Worm (Caenorhabditis elegans): ENCODE data around the gene C18H7.12.

The C18H7.12 gene

ce11 chrIV:587729-588128 is at the start of gene C18H7.12:
Gene C18H7.12, minus strand, starts transcription at chrIV:587829.
- TF ChIP-seq ztf-11 (tag; optimal IDR thresholded peaks at IDR 0.05): no peak
- TF ChIP-seq ceh-28 (tag; optimal IDR thresholded peaks at IDR 0.05): peak; percentile 13

- TF ChIP-seq lin-15B (tag; optimal IDR thresholded peaks at IDR 0.05) (no peak), nhr-12 (tag; optimal IDR thresholded peaks at IDR 0.05) (no peak), lsy-12 (tag; optimal IDR thresholded peaks at IDR 0.05) (no peak)
Measured at ce11 chrIV:633565-633964, 45.9 kb upstream of the C18H7.12 start.

ce11 chrIV:631869-632268 is 44.2 kb upstream of the C18H7.12 start:
- TF ChIP-seq nfya-1 (tag; optimal IDR thresholded peaks at IDR 0.05; ENCODE audit: insufficient read depth) (no peak), elt-2 (tag; optimal IDR thresholded peaks at IDR 0.05) (peak; percentile 29), nhr-77 (tag; optimal IDR thresholded peaks at IDR 0.05) (no peak), ceh-9 (tag; optimal IDR thresholded peaks at IDR 0.05) (no peak), nhr-11 (tag; optimal IDR thresholded peaks at IDR 0.05) (no peak)

- TF ChIP-seq snpc-4 (tag; optimal IDR thresholded peaks at IDR 0.05): no peak
- no peak for TF ChIP-seq ceh-9 (tag; optimal IDR thresholded peaks at IDR 0.05)
- TF ChIP-seq aly-2 (tag; optimal IDR thresholded peaks at IDR 0.05): no peak
- TF ChIP-seq lin-39 (tag; optimal IDR thresholded peaks at IDR 0.05): no peak
- no peak for TF ChIP-seq nhr-11 (tag; optimal IDR thresholded peaks at IDR 0.05)
Measured at ce11 chrIV:630598-630997, 43.0 kb upstream of the C18H7.12 start.

- TF ChIP-seq nfya-1 (tag; optimal IDR thresholded peaks at IDR 0.05; ENCODE audit: insufficient read depth): no peak
- TF ChIP-seq nhr-43 (tag; optimal IDR thresholded peaks at IDR 0.05; ENCODE audit: poor library complexity, severe bottlenecking): no peak
- TF ChIP-seq pqm-1 (tag; optimal IDR thresholded peaks at IDR 0.05): no peak
Measured at ce11 chrIV:627237-627636, 39.6 kb upstream of the C18H7.12 start, which contains the start of gene nhr-76. Gene nhr-76, plus strand, starts transcription at chrIV:627537.

- TF ChIP-seq elt-1 (tag; optimal IDR thresholded peaks at IDR 0.05): no peak
- no peak for TF ChIP-seq unc-62 (GFP tag; optimal IDR thresholded peaks at IDR 0.05)
- no peak for TF ChIP-seq ztf-4 (tag; optimal IDR thresholded peaks at IDR 0.05)
- TF ChIP-seq nhr-76 (tag; optimal IDR thresholded peaks at IDR 0.05): no peak
- TF ChIP-seq ceh-28 (tag; optimal IDR thresholded peaks at IDR 0.05): no peak
- TF ChIP-seq nfya-1 (tag; optimal IDR thresholded peaks at IDR 0.05; ENCODE audit: insufficient read depth): no peak
- no peak for TF ChIP-seq elt-3 (tag; optimal IDR thresholded peaks at IDR 0.05)
- TF ChIP-seq snpc-4 (tag; optimal IDR thresholded peaks at IDR 0.05): no peak
Measured at ce11 chrIV:625947-626548, 38.4 kb upstream of the C18H7.12 start.

ce11 chrIV:623876-624275 is 36.2 kb upstream of the C18H7.12 start:
- no peak for TF ChIP-seq zag-1 (tag; optimal IDR thresholded peaks at IDR 0.05)
- no peak for TF ChIP-seq nhr-237 (tag; optimal IDR thresholded peaks at IDR 0.05)
- TF ChIP-seq R02D3.7 (tag; optimal IDR thresholded peaks at IDR 0.05): no peak

ce11 chrIV:622989-623388 is 35.4 kb upstream of the C18H7.12 start:
- TF ChIP-seq nhr-67 (tag; optimal IDR thresholded peaks at IDR 0.05): no peak
- TF ChIP-seq egl-5 (tag; optimal IDR thresholded peaks at IDR 0.05): no peak
- TF ChIP-seq fos-1 (tag; optimal IDR thresholded peaks at IDR 0.05): no peak
- TF ChIP-seq nhr-76 (tag; optimal IDR thresholded peaks at IDR 0.05): no peak
- no peak for TF ChIP-seq zag-1 (tag; optimal IDR thresholded peaks at IDR 0.05)
- TF ChIP-seq nhr-77 (tag; optimal IDR thresholded peaks at IDR 0.05): no peak
- TF ChIP-seq ceh-9 (tag; optimal IDR thresholded peaks at IDR 0.05): no peak
- no peak for TF ChIP-seq elt-2 (tag; optimal IDR thresholded peaks at IDR 0.05)

- no peak for TF ChIP-seq jun-1 (tag; optimal IDR thresholded peaks at IDR 0.05)
- TF ChIP-seq elt-2 (tag; optimal IDR thresholded peaks at IDR 0.05): peak; percentile 26
- TF ChIP-seq ceh-9 (tag; optimal IDR thresholded peaks at IDR 0.05): no peak
- TF ChIP-seq nhr-11 (tag; optimal IDR thresholded peaks at IDR 0.05): no peak
- no peak for TF ChIP-seq fkh-2 (tag; optimal IDR thresholded peaks at IDR 0.05)
- TF ChIP-seq hmg-11 (tag; optimal IDR thresholded peaks at IDR 0.05): peak; percentile 82
- no peak for TF ChIP-seq nhr-43 (tag; optimal IDR thresholded peaks at IDR 0.05; ENCODE audit: poor library complexity, severe bottlenecking)
- no peak for TF ChIP-seq egl-5 (tag; optimal IDR thresholded peaks at IDR 0.05)
- no peak for TF ChIP-seq unc-62 (GFP tag; optimal IDR thresholded peaks at IDR 0.05)
- no peak for TF ChIP-seq nhr-67 (tag; optimal IDR thresholded peaks at IDR 0.05)
- TF ChIP-seq ZK546.5 (tag; optimal IDR thresholded peaks at IDR 0.05): no peak
- no peak for TF ChIP-seq ama-1 (optimal IDR thresholded peaks at IDR 0.05)
- TF ChIP-seq aly-2 (tag; optimal IDR thresholded peaks at IDR 0.05): no peak
- TF ChIP-seq nhr-23 (tag; optimal IDR thresholded peaks at IDR 0.05): no peak
- no peak for TF ChIP-seq fos-1 (tag; optimal IDR thresholded peaks at IDR 0.05)
- TF ChIP-seq unc-39 (tag; optimal IDR thresholded peaks at IDR 0.05): no peak
- TF ChIP-seq lsy-12 (tag; optimal IDR thresholded peaks at IDR 0.05): peak; percentile 53
- no peak for TF ChIP-seq nhr-12 (tag; optimal IDR thresholded peaks at IDR 0.05)
- TF ChIP-seq nhr-77 (tag; optimal IDR thresholded peaks at IDR 0.05): no peak
- no peak for TF ChIP-seq ceh-82 (tag; optimal IDR thresholded peaks at IDR 0.05)
- TF ChIP-seq egl-27 (tag; optimal IDR thresholded peaks at IDR 0.05): peak; percentile 70
- TF ChIP-seq nhr-237 (tag; optimal IDR thresholded peaks at IDR 0.05): no peak
Measured at ce11 chrIV:620324-620723, 32.7 kb upstream of the C18H7.12 start.

Measured in whole organism, L3 larva.